Worm (Caenorhabditis elegans): ENCODE results near the gene Y42A5A.1.

The Y42A5A.1 gene

DNA sequence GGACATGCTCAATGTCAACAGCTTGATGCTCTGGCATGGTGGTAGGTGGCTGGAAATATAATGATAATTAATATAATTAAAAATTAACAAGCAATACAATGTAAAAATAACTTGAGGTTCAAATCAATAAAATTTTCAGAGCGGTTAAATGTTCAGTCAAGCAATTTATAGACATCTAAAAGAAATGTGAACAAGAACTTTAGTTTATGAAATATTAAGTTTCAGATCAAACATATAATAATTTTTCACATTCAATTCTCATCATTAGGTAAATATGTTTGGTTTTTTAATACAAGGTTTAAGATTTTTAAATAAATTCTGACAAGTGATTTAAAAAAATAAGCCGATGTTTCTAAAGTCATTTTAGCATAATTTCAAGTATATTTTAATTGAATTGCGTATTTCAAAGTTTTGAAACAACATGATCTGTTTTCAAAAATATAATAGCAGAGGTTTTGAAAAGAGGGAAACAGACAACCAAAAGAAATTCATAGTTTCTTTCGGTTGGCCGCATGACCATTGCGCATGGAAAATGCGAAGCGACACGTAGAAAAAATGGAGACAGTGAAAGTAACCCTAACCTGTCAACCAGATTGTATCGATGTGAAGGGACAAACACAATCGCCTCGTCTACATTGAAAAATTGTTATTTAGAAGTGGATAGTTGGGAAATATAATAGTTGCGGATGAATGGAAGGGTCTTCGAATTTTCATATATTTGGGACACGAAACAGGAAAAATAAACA, 27.3 kb upstream of the Y42A5A.1 start, which contains the start of gene T04C12.11:
T04C12.11 (minus strand) TSS at position 51 of the 746 bp plus-strand sequence.
- TF ChIP-seq nhr-25 (tag; optimal IDR thresholded peaks at IDR 0.05; ENCODE audit: borderline replicate concordance, insufficient read depth) (peak; percentile 18), snpc-4 (tag; optimal IDR thresholded peaks at IDR 0.05) (no peak), ztf-7 (tag; optimal IDR thresholded peaks at IDR 0.05) (no peak), ceh-32 (tag; optimal IDR thresholded peaks at IDR 0.05; ENCODE audit: poor library complexity) (no peak), lin-39 (tag; optimal IDR thresholded peaks at IDR 0.05) (no peak), unc-130 (GFP tag; optimal IDR thresholded peaks at IDR 0.05) (no peak), nhr-28 (tag; optimal IDR thresholded peaks at IDR 0.05) (peak; percentile 23), tag-97 (GFP tag; IDR thresholded peaks at IDR 0.05) (no peak), nhr-237 (tag; optimal IDR thresholded peaks at IDR 0.05) (no peak), hlh-30 (tag; optimal IDR thresholded peaks at IDR 0.05; ENCODE audit: insufficient read depth) (peak; percentile 61), F37D6.2 (tag; optimal IDR thresholded peaks at IDR 0.05) (no peak), zag-1 (tag; optimal IDR thresholded peaks at IDR 0.05) (no peak), mdt-29 (GFP tag; IDR thresholded peaks at IDR 0.05) (no peak), ZK337.2 (GFP tag; IDR thresholded peaks at IDR 0.05) (no peak), T20F7.1 (GFP tag; optimal IDR thresholded peaks at IDR 0.05) (peak; percentile 34), lin-38 (GFP tag; IDR thresholded peaks at IDR 0.05) (no peak), lin-13 (GFP tag; optimal IDR thresholded peaks at IDR 0.05) (no peak), spr-3 (GFP tag; optimal IDR thresholded peaks at IDR 0.05) (no peak), dmd-9 (GFP tag; IDR thresholded peaks at IDR 0.05) (no peak), nhr-10 (tag; optimal IDR thresholded peaks at IDR 0.05) (no peak), Y105C5A.15 (GFP tag; IDR thresholded peaks at IDR 0.05) (no peak), tra-1 (GFP tag; IDR thresholded peaks at IDR 0.05) (no peak), madf-5 (GFP tag; IDR thresholded peaks at IDR 0.05) (no peak), daf-12 (tag; optimal IDR thresholded peaks at IDR 0.05) (no peak), mdl-1 (tag; optimal IDR thresholded peaks at IDR 0.05) (peak in 1 of 2 experiments; percentile 16), pha-4 (GFP tag; IDR thresholded peaks at IDR 0.05) (no peak), pha-4 (tag; optimal IDR thresholded peaks at IDR 0.05) (no peak), lsy-2 (tag; optimal IDR thresholded peaks at IDR 0.05) (peak in 1 of 2 experiments; percentile 24), attf-4 (tag; optimal IDR thresholded peaks at IDR 0.05) (no peak)

DNA sequence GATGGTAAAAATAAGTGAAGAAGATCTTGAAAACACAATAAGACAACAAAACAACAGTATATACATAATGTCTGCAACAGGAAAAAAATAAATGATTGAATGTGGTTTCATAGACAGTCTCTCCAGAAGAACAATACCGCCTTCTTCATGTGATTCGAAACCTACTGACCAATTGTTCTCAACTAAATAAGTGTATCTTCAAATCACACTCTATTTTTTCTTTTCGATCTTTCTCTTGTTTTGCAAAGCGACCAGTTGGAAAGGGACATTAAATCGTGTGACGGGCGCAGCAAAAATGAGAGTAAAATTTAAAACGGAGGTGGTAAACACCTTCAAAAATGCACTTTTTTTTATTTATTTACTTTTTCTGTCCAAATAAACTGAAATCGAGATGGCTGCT, 25.9 kb upstream of the Y42A5A.1 start:
- TF ChIP-seq daf-16 (GFP tag; optimal IDR thresholded peaks at IDR 0.05) (peak in 1 of 2 experiments; percentile 65), daf-16 (tag; optimal IDR thresholded peaks at IDR 0.05) (no peak), lir-3 (tag; optimal IDR thresholded peaks at IDR 0.05) (no peak), mdl-1 (tag; optimal IDR thresholded peaks at IDR 0.05) (peak in 1 of 2 experiments; percentile 14), unc-62 (GFP tag; optimal IDR thresholded peaks at IDR 0.05 in 1 of 2) (peak in 1 of 2 experiments; percentile 81), unc-62 (tag; optimal IDR thresholded peaks at IDR 0.05) (no peak), lin-39 (tag; optimal IDR thresholded peaks at IDR 0.05) (no peak), hlh-30 (tag; optimal IDR thresholded peaks at IDR 0.05; ENCODE audit: insufficient read depth) (peak; percentile 62)

- TF ChIP-seq rbr-2 (tag; optimal IDR thresholded peaks at IDR 0.05): no peak
- TF ChIP-seq aha-1 (tag): peak; percentile 23
- TF ChIP-seq dmd-9 (GFP tag; IDR thresholded peaks at IDR 0.05): no peak
- TF ChIP-seq lin-38 (GFP tag; IDR thresholded peaks at IDR 0.05): no peak
- TF ChIP-seq unc-62 (GFP tag; optimal IDR thresholded peaks at IDR 0.05 in 1 of 2): peak in 1 of 2 experiments; percentile 4
- TF ChIP-seq unc-62 (tag; optimal IDR thresholded peaks at IDR 0.05): no peak
- no peak for TF ChIP-seq lin-1 (GFP tag; IDR thresholded peaks at IDR 0.05)
Measured at ce11 chrV:11063115-11063514, 24.6 kb upstream of the Y42A5A.1 start, which contains the start of gene T04C12.9. T04C12.9 (minus strand) TSS chrV:11063215.
